Fruit fly (Drosophila melanogaster) whole organism, prepupa: ENCODE data around the gene CG42870.

Experiments
- CG10669 ChIP-seq: fragments of 200-800 bp; sonication (Bioruptor generic); optimal IDR thresholded peaks from 3 replicates; lab custom pipeline; 2018; ENCODE audit warnings: missing biosample characterization, mild to moderate bottlenecking, missing genetic modification characterization, moderate library complexity
- CG11294 ChIP-seq: fragments of 200-800 bp; sonication (Bioruptor generic); IDR thresholded peaks from 2 replicates; pipeline ENCODE4 v1.3.6; 2022; ENCODE audit warnings: missing biosample characterization, missing genetic modification characterization
- CG15336 ChIP-seq: fragments of 200-800 bp; sonication (Bioruptor generic); IDR thresholded peaks from 2 replicates; pipeline ENCODE4 v1.3.6; 2022; ENCODE audit warnings: missing biosample characterization, missing genetic modification characterization
- CG3032 ChIP-seq: fragments of 200-800 bp; optimal IDR thresholded peaks from 2 replicates; lab custom pipeline; 2019; ENCODE audit warnings: missing biosample characterization, mild to moderate bottlenecking, missing genetic modification characterization, moderate library complexity
- CG34406 ChIP-seq: fragments of 200-800 bp; sonication (Bioruptor generic); optimal IDR thresholded peaks from 3 replicates; lab custom pipeline; 2016; ENCODE audit warnings: missing biosample characterization, missing genetic modification characterization
- CG3919 ChIP-seq: fragments of 200-800 bp; sonication (Bioruptor generic); optimal IDR thresholded peaks from 3 replicates; lab custom pipeline; 2016; ENCODE audit warnings: missing biosample characterization, missing genetic modification characterization
- CG4318 ChIP-seq: fragments of 200-800 bp; sonication (Bioruptor generic); optimal IDR thresholded peaks from 3 replicates; lab custom pipeline; 2017; ENCODE audit warnings: missing biosample characterization, mild to moderate bottlenecking, missing genetic modification characterization
- CG6276 ChIP-seq: fragments of 200-800 bp; sonication (Bioruptor generic); optimal IDR thresholded peaks from 2 replicates; lab custom pipeline; 2017; ENCODE audit warnings: missing biosample characterization, mild to moderate bottlenecking, missing genetic modification characterization
- CG6808 ChIP-seq: fragments of 200-800 bp; sonication (Bioruptor generic); optimal IDR thresholded peaks from 3 replicates; lab custom pipeline; 2017; ENCODE audit warnings: missing biosample characterization, missing genetic modification characterization, mild to moderate bottlenecking, moderate library complexity, missing genetic modification reagents
- CG6854 ChIP-seq: fragments of 200-800 bp; sonication (Bioruptor generic); optimal IDR thresholded peaks from 2 replicates; lab custom pipeline; 2017; ENCODE audit warnings: missing biosample characterization, mild to moderate bottlenecking, missing genetic modification characterization
- CG7368 ChIP-seq: fragments of 200-800 bp; sonication (Bioruptor generic); optimal IDR thresholded peaks from 3 replicates; lab custom pipeline; 2016; ENCODE audit warnings: missing biosample characterization, missing genetic modification characterization
- CG8319 ChIP-seq: fragments of 200-800 bp; sonication (Bioruptor generic); optimal IDR thresholded peaks from 3 replicates; lab custom pipeline; 2016; ENCODE audit warnings: missing biosample characterization, missing genetic modification characterization
- CG8632 ChIP-seq: fragments of 200-800 bp; sonication (Bioruptor generic); optimal IDR thresholded peaks from 3 replicates; lab custom pipeline; 2016; ENCODE audit warnings: missing biosample characterization, missing genetic modification characterization
- Eip78C ChIP-seq: fragments of 200-800 bp; sonication (Bioruptor generic); peaks from one replicate; lab custom pipeline; 2016; ENCODE audit warnings: missing biosample characterization, missing genetic modification characterization
- Eip93F ChIP-seq: fragments of 200-800 bp; sonication (Bioruptor generic); optimal IDR thresholded peaks from 2 replicates; lab custom pipeline; 2016; ENCODE audit warnings: missing biosample characterization, mild to moderate bottlenecking, missing genetic modification characterization
- Ets21C ChIP-seq: fragments of 200-800 bp; sonication (Bioruptor generic); optimal IDR thresholded peaks from 3 replicates; lab custom pipeline; 2016; ENCODE audit warnings: missing biosample characterization, missing genetic modification characterization
- Ets96B ChIP-seq: fragments of 200-800 bp; optimal IDR thresholded peaks from 2 replicates; lab custom pipeline; 2019; ENCODE audit warnings: missing biosample characterization, mild to moderate bottlenecking, missing genetic modification characterization, moderate library complexity
- Gug ChIP-seq: fragments of 200-800 bp; sonication (Bioruptor generic); IDR thresholded peaks from 2 replicates; pipeline ENCODE4 v1.3.6; 2022; ENCODE audit warnings: missing biosample characterization, missing genetic modification characterization
- Hr38 ChIP-seq: sonication (Bioruptor generic); optimal IDR thresholded peaks from 2 replicates; lab custom pipeline; 2016; ENCODE audit warnings: missing biosample characterization, missing genetic modification characterization
- Hr4 ChIP-seq: fragments of 200-800 bp; sonication (Bioruptor generic); optimal IDR thresholded peaks from 3 replicates; lab custom pipeline; 2016; ENCODE audit warnings: missing biosample characterization, missing genetic modification characterization
- OdsH ChIP-seq: fragments of 200-800 bp; sonication (Bioruptor generic); optimal IDR thresholded peaks from 3 replicates; lab custom pipeline; 2016; ENCODE audit warnings: missing biosample characterization, missing genetic modification characterization
- Smox ChIP-seq: fragments of 200-800 bp; sonication (Bioruptor generic); optimal IDR thresholded peaks from 3 replicates; lab custom pipeline; 2016; ENCODE audit warnings: missing biosample characterization, missing genetic modification characterization
- Sox15 ChIP-seq: fragments of 200-800 bp; sonication (Bioruptor generic); optimal IDR thresholded peaks from 3 replicates; lab custom pipeline; 2016; ENCODE audit warnings: missing biosample characterization, missing genetic modification characterization
- acj6 ChIP-seq: fragments of 200-800 bp; sonication (Bioruptor generic); optimal IDR thresholded peaks from 3 replicates; lab custom pipeline; 2016; ENCODE audit warnings: missing biosample characterization, missing genetic modification characterization
- dac ChIP-seq: fragments of 200-800 bp; sonication (Bioruptor generic); optimal IDR thresholded peaks from 2 replicates; lab custom pipeline; 2017; ENCODE audit warnings: missing biosample characterization, mild to moderate bottlenecking, missing genetic modification characterization
- dsx ChIP-seq: fragments of 200-800 bp; optimal IDR thresholded peaks from 3 replicates; lab custom pipeline; 2019; ENCODE audit warnings: missing biosample characterization, mild to moderate bottlenecking, missing genetic modification characterization, moderate library complexity; ENCODE audit not compliant: poor library complexity, severe bottlenecking
- esn ChIP-seq: fragments of 200-800 bp; sonication (Bioruptor generic); optimal IDR thresholded peaks from 2 replicates; lab custom pipeline; 2016; ENCODE audit warnings: missing biosample characterization, mild to moderate bottlenecking, missing genetic modification characterization, moderate library complexity
- fd59A ChIP-seq: fragments of 200-800 bp; sonication (Bioruptor generic); optimal IDR thresholded peaks from 2 replicates; lab custom pipeline; 2017; ENCODE audit warnings: missing biosample characterization, mild to moderate bottlenecking, missing genetic modification characterization, missing genetic modification reagents
- fd85E ChIP-seq: fragments of 200-800 bp; sonication (Bioruptor generic); optimal IDR thresholded peaks from 3 replicates; lab custom pipeline; 2016; ENCODE audit warnings: missing biosample characterization, missing genetic modification characterization
- pdm3 ChIP-seq: fragments of 200-800 bp; sonication (Bioruptor generic); optimal IDR thresholded peaks from 3 replicates; lab custom pipeline; 2016; ENCODE audit warnings: missing biosample characterization, missing genetic modification characterization
- salr ChIP-seq, 2 experiments: fragments of 200-800 bp; sonication (Bioruptor generic); optimal IDR thresholded peaks; 3 replicates each; lab custom pipeline; 2016 to 2018; ENCODE audit warnings: missing biosample characterization in 2 of 2, missing genetic modification characterization in 2 of 2, mild to moderate bottlenecking in 1 of 2
- spab ChIP-seq: fragments of 200-800 bp; sonication (Bioruptor generic); optimal IDR thresholded peaks from 2 replicates; lab custom pipeline; 2017; ENCODE audit warnings: missing biosample characterization, mild to moderate bottlenecking, missing genetic modification characterization, missing genetic modification reagents
- ss ChIP-seq, 2 experiments: fragments of 200-800 bp; sonication (Bioruptor generic); optimal IDR thresholded peaks; 2 replicates in 1 of 2; 3 replicates in 1 of 2; lab custom pipeline; 2017 to 2018; ENCODE audit warnings: mild to moderate bottlenecking in 2 of 2, missing biosample characterization in 2 of 2, missing genetic modification characterization in 2 of 2, moderate library complexity in 1 of 2
- topi ChIP-seq: fragments of 200-800 bp; sonication (Bioruptor generic); optimal IDR thresholded peaks from 3 replicates; lab custom pipeline; 2016; ENCODE audit warnings: missing biosample characterization, missing genetic modification characterization
- vri ChIP-seq: fragments of 200-800 bp; sonication (Bioruptor generic); optimal IDR thresholded peaks from 3 replicates; lab custom pipeline; 2016; ENCODE audit warnings: missing biosample characterization, mild to moderate bottlenecking, missing genetic modification characterization

CG42870 gene

dm6 chr3R:21769218-21769617, 32.1 kb upstream of the CG42870 start, which contains the start of gene Burs:
Burs (plus strand) TSS chr3R:21769518.
- TF ChIP-seq spab (GFP tag; lab: Kevin White, UChicago) (no peak), Eip93F (GFP tag; lab: Kevin White, UChicago) (no peak), topi (GFP tag; lab: Kevin White, UChicago) (no peak), salr (GFP tag; optimal IDR thresholded peaks at IDR 0.05; lab: Kevin White, UChicago) (no peak), dsx (GFP tag; lab: Kevin White, UChicago) (no peak), ss (GFP tag; optimal IDR thresholded peaks at IDR 0.05; lab: Kevin White, UChicago) (no peak), Hr4 (GFP tag; lab: Kevin White, UChicago) (no peak), Eip78C (GFP tag; lab: Kevin White, UChicago) (no peak), CG4318 (GFP tag; lab: Kevin White, UChicago) (no peak), CG11294 (GFP tag; lab: Robert Waterston, UW) (no peak), CG8632 (GFP tag; lab: Kevin White, UChicago) (no peak), esn (GFP tag; lab: Kevin White, UChicago) (no peak), Ets21C (GFP tag; lab: Kevin White, UChicago) (no peak), dac (no peak), fd59A (no peak), CG10669 (GFP tag; lab: Kevin White, UChicago) (no peak), CG15336 (GFP tag; lab: Robert Waterston, UW) (no peak), Ets96B (tag; lab: Kevin White, UChicago) (no peak), CG3032 (tag; lab: Kevin White, UChicago) (no peak)

dm6 chr3R:21758145-21758856, 21.1 kb upstream of the CG42870 start, which contains the start of gene CG42335:
CG42335 (plus strand) TSS chr3R:21758764.
- TF ChIP-seq Eip93F (GFP tag; lab: Kevin White, UChicago) (peak; percentile 60), vri (peak; percentile 81), CG8319 (GFP tag; lab: Kevin White, UChicago) (no peak), acj6 (GFP tag; lab: Kevin White, UChicago) (no peak), ss (GFP tag; optimal IDR thresholded peaks at IDR 0.05; lab: Kevin White, UChicago) (no peak)

- TF ChIP-seq fd59A = no peak
- TF ChIP-seq Ets21C (GFP tag; lab: Kevin White, UChicago) = no peak
- no peak for TF ChIP-seq Smox (GFP tag; lab: Kevin White, UChicago)
- TF ChIP-seq CG7368 = no peak
- TF ChIP-seq fd85E = no peak
- no peak for TF ChIP-seq Ets96B (tag; lab: Kevin White, UChicago)
- TF ChIP-seq Sox15 (GFP tag; lab: Kevin White, UChicago) = no peak
- TF ChIP-seq CG6854 (GFP tag; lab: Kevin White, UChicago) = no peak
- TF ChIP-seq Hr38 (GFP tag; lab: Kevin White, UChicago) = no peak
- TF ChIP-seq CG15336 (GFP tag; lab: Robert Waterston, UW) = no peak
- no peak for TF ChIP-seq Gug (GFP tag; lab: Robert Waterston, UW)
- no peak for TF ChIP-seq CG3919
Measured at dm6 chr3R:21757550-21757949, 20.4 kb upstream of the CG42870 start.

- no peak for TF ChIP-seq Smox (GFP tag; lab: Kevin White, UChicago)
- TF ChIP-seq pdm3 (GFP tag; lab: Kevin White, UChicago) = no peak
- peak; percentile 98 for TF ChIP-seq vri
- TF ChIP-seq ss (GFP tag; optimal IDR thresholded peaks at IDR 0.05; lab: Kevin White, UChicago) = no peak
- TF ChIP-seq CG10669 (GFP tag; lab: Kevin White, UChicago) = no peak
Measured at dm6 chr3R:21753974-21754373, 16.8 kb upstream of the CG42870 start, which contains the start of gene CG31198. CG31198 (plus strand) TSS chr3R:21754324.

- TF ChIP-seq CG6276 (GFP tag; lab: Kevin White, UChicago) (no peak), spab (GFP tag; lab: Kevin White, UChicago) (no peak), OdsH (GFP tag; lab: Kevin White, UChicago) (no peak), CG34406 (GFP tag; lab: Kevin White, UChicago) (no peak), CG4318 (GFP tag; lab: Kevin White, UChicago) (no peak), CG6808 (GFP tag; lab: Kevin White, UChicago) (no peak)
Measured at dm6 chr3R:21753099-21753498, 15.9 kb upstream of the CG42870 start.
